Worm (Caenorhabditis elegans) whole organism, L2 larva: ENCODE data around the gene Y116F11A.6.

Source experiments
- F13H6.1 ChIP-seq: sonication (generic microtip); optimal IDR thresholded peaks from 2 replicates; lab custom pipeline; 2016; ENCODE audit warnings: missing genetic modification characterization, missing compliant biosample characterization
- elt-1 ChIP-seq: fragments of 150-350 bp; optimal IDR thresholded peaks from 2 replicates; lab custom pipeline; 2014; ENCODE audit warnings: missing biosample characterization, missing genetic modification characterization
- mbf-1 ChIP-seq: sonication (generic microtip); optimal IDR thresholded peaks from 2 replicates; lab custom pipeline; 2017; ENCODE audit warnings: missing biosample characterization, missing genetic modification characterization
- nhr-11 ChIP-seq: fragments of 150-350 bp; optimal IDR thresholded peaks from 2 replicates; lab custom pipeline; 2014; ENCODE audit warnings: missing biosample characterization, missing genetic modification characterization
- nhr-237 ChIP-seq: fragments of 150-350 bp; optimal IDR thresholded peaks from 2 replicates; lab custom pipeline; 2014; ENCODE audit warnings: missing biosample characterization, missing genetic modification characterization
- ztf-11 ChIP-seq: sonication (generic microtip); optimal IDR thresholded peaks from 2 replicates; lab custom pipeline; 2017; ENCODE audit warnings: missing biosample characterization, missing genetic modification characterization

DNA sequence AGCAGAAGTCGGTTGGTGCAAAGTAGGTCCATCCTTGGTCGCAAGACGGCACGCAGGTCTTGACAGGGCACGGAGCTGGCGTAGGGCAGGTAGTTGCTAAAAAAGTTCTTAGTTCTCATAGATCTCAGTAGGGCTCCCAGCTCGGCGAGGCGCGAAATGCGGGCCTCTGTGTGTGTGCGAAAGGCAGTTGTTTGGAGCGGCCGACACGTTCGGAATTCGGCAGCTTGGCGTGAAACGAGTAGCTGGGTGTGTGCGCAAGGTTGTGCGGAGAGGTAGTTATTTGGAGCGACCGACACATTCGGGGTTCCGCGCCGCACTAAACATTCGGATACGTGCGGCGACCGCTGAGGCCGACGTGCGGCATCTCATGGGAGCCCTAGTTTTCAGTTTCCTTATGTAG lies 33.5 kb downstream of the Y116F11A.6 start:
- TF ChIP-seq nhr-11 (tag; lab: Kevin White, UChicago) (no peak), nhr-237 (tag; lab: Kevin White, UChicago) (no peak), elt-1 (no peak), ztf-11 (tag; lab: Kevin White, UChicago) (no peak), mbf-1 (no peak), F13H6.1 (tag; lab: Kevin White, UChicago) (no peak)
